Worm (Caenorhabditis elegans): ENCODE data around the gene sto-4.

The sto-4 gene

ce11 chrX:11603234-11604108, 40.5 kb upstream of the sto-4 start (continued):
- peak; percentile 4 for TF ChIP-seq lin-15B (tag; optimal IDR thresholded peaks at IDR 0.05)
- TF ChIP-seq nhr-237 (tag; optimal IDR thresholded peaks at IDR 0.05): peak; percentile 53
- no peak for TF ChIP-seq daf-8 (GFP tag; IDR thresholded peaks at IDR 0.05)
- TF ChIP-seq Y5F2A.4 (GFP tag; optimal IDR thresholded peaks at IDR 0.05): peak; percentile 4
- TF ChIP-seq ceh-20 (GFP tag; IDR thresholded peaks at IDR 0.05): 0 out of 2 replicates have a peak, but pooled peaks have one; percentile 9
- TF ChIP-seq mep-1 (tag; optimal IDR thresholded peaks at IDR 0.05): peak; percentile 94
- peak; percentile 88 for TF ChIP-seq lin-13 (GFP tag; optimal IDR thresholded peaks at IDR 0.05)
- no peak for TF ChIP-seq D1046.2 (GFP tag; IDR thresholded peaks at IDR 0.05)
- TF ChIP-seq nhr-42 (GFP tag; IDR thresholded peaks at IDR 0.05): no peak
- TF ChIP-seq ZK337.2 (GFP tag; IDR thresholded peaks at IDR 0.05): 0 out of 2 replicates have a peak, but pooled peaks have one; percentile 1
- no peak for TF ChIP-seq lim-7 (GFP tag; IDR thresholded peaks at IDR 0.05)
- TF ChIP-seq F44E2.7 (GFP tag; IDR thresholded peaks at IDR 0.05): no peak
- no peak for TF ChIP-seq jun-1 (tag; optimal IDR thresholded peaks at IDR 0.05)
- peak; percentile 47 for TF ChIP-seq gei-8 (GFP tag; optimal IDR thresholded peaks at IDR 0.05)
- no peak for TF ChIP-seq nhr-76 (tag; optimal IDR thresholded peaks at IDR 0.05)
- TF ChIP-seq Y75B8A.6 (GFP tag; IDR thresholded peaks at IDR 0.05): no peak
- TF ChIP-seq arid-1 (GFP tag; conservative IDR thresholded peaks at IDR 0.05): peak; percentile 20
- TF ChIP-seq mdl-1 (tag; optimal IDR thresholded peaks at IDR 0.05): no peak
- peak; percentile 36 for TF ChIP-seq tra-1 (GFP tag; IDR thresholded peaks at IDR 0.05)
- peak; percentile 64 for TF ChIP-seq spr-1 (tag; optimal IDR thresholded peaks at IDR 0.05)
- no peak for TF ChIP-seq unc-130 (GFP tag; optimal IDR thresholded peaks at IDR 0.05)
- 0 out of 2 replicates have a peak, but pooled peaks have one; percentile 8 for TF ChIP-seq saeg-2 (GFP tag; IDR thresholded peaks at IDR 0.05)
- TF ChIP-seq hlh-30 (tag; optimal IDR thresholded peaks at IDR 0.05; ENCODE audit: insufficient read depth): no peak
- TF ChIP-seq zip-2 (tag; optimal IDR thresholded peaks at IDR 0.05): peak; percentile 60
- TF ChIP-seq nhr-111 (GFP tag; optimal IDR thresholded peaks at IDR 0.05): peak; percentile 54
- peak; percentile 92 for TF ChIP-seq T26A8.4 (GFP tag; IDR thresholded peaks at IDR 0.05)
- TF ChIP-seq zag-1 (tag; optimal IDR thresholded peaks at IDR 0.05): peak; percentile 48
- peak; percentile 11 for TF ChIP-seq ceh-32 (tag; optimal IDR thresholded peaks at IDR 0.05; ENCODE audit: poor library complexity)
- TF ChIP-seq nhr-102 (tag; optimal IDR thresholded peaks at IDR 0.05): peak; percentile 92
- 0 out of 2 replicates have a peak, but pooled peaks have one; percentile 33 for TF ChIP-seq hmg-1.1 (GFP tag; IDR thresholded peaks at IDR 0.05)
- TF ChIP-seq zip-11 (GFP tag; IDR thresholded peaks at IDR 0.05): 0 out of 2 replicates have a peak, but pooled peaks have one; percentile 7
- peak; percentile 63 for TF ChIP-seq rbr-2 (tag; optimal IDR thresholded peaks at IDR 0.05)
- TF ChIP-seq mxl-3 (GFP tag; optimal IDR thresholded peaks at IDR 0.05): no peak
- TF ChIP-seq F10B5.3 (tag; optimal IDR thresholded peaks at IDR 0.05): peak; percentile 52
- TF ChIP-seq set-16 (GFP tag; IDR thresholded peaks at IDR 0.05): 0 out of 2 replicates have a peak, but pooled peaks have one; percentile 14
- no peak for TF ChIP-seq ctbp-1 (GFP tag; IDR thresholded peaks at IDR 0.05)
- TF ChIP-seq nhr-25 (tag; optimal IDR thresholded peaks at IDR 0.05; ENCODE audit: borderline replicate concordance, insufficient read depth): peak; percentile 50
- TF ChIP-seq ceh-44 (GFP tag; IDR thresholded peaks at IDR 0.05): no peak
- TF ChIP-seq fkh-10 (GFP tag; optimal IDR thresholded peaks at IDR 0.05): no peak
- TF ChIP-seq lin-29 (GFP tag; IDR thresholded peaks at IDR 0.05): no peak
- TF ChIP-seq daf-19 (GFP tag; conservative IDR thresholded peaks at IDR 0.05): 0 out of 2 replicates have a peak, but pooled peaks have one; percentile 57
- TF ChIP-seq attf-4 (tag; optimal IDR thresholded peaks at IDR 0.05): no peak
- no peak for TF ChIP-seq F26F4.8 (GFP tag; conservative IDR thresholded peaks at IDR 0.05)
- peak; percentile 48 for TF ChIP-seq lin-38 (GFP tag; IDR thresholded peaks at IDR 0.05)
- TF ChIP-seq T20F7.1 (GFP tag; optimal IDR thresholded peaks at IDR 0.05): peak; percentile 75
- peak; percentile 2 for TF ChIP-seq lin-39 (tag; optimal IDR thresholded peaks at IDR 0.05)
- TF ChIP-seq pqm-1 (tag; optimal IDR thresholded peaks at IDR 0.05): no peak
- no peak for TF ChIP-seq ceh-82 (tag; optimal IDR thresholded peaks at IDR 0.05)
- no peak for TF ChIP-seq unc-39 (tag; optimal IDR thresholded peaks at IDR 0.05)

All from whole organism, L4 larva.